Worm (Caenorhabditis elegans): Measurements from ENCODE around the gene H10E21.5.

- TF ChIP-seq ceh-36 (tag; optimal IDR thresholded peaks at IDR 0.05), result no peak
- no peak for TF ChIP-seq ama-1 (optimal IDR thresholded peaks at IDR 0.05)
Observed at ce11 chrIII:28841-29240, 5.1 kb upstream of the H10E21.5 start.

Data from whole organism, early embryonic.